Worm (Caenorhabditis elegans) whole organism, L3 larva: ENCODE measurements around the gene Y59H11AR.10.

Experiments
- R02D3.7 ChIP-seq: fragments of 150-350 bp; optimal IDR thresholded peaks from 2 replicates; lab custom pipeline; 2014; ENCODE audit warnings: missing biosample characterization, missing genetic modification characterization
- ama-1 ChIP-seq: fragments of 150-350 bp; optimal IDR thresholded peaks from 2 replicates; lab custom pipeline; 2018
- lin-15B ChIP-seq: fragments of 150-350 bp; optimal IDR thresholded peaks from 2 replicates; lab custom pipeline; 2014; ENCODE audit warnings: missing biosample characterization, missing genetic modification characterization
- lin-39 ChIP-seq: fragments of 150-350 bp; optimal IDR thresholded peaks from 2 replicates; lab custom pipeline; 2018; ENCODE audit warnings: missing biosample characterization, missing genetic modification reagents, missing genetic modification characterization
- lsy-12 ChIP-seq: sonication (generic microtip); optimal IDR thresholded peaks from 2 replicates; lab custom pipeline; 2016; ENCODE audit warnings: mild to moderate bottlenecking, missing genetic modification characterization, missing compliant biosample characterization
- mdl-1 ChIP-seq: fragments of 150-350 bp; optimal IDR thresholded peaks from 2 replicates; lab custom pipeline; 2014; ENCODE audit warnings: missing biosample characterization, missing genetic modification characterization
- unc-62 ChIP-seq: fragments of 150-350 bp; sonication (generic microtip); optimal IDR thresholded peaks from 4 replicates; lab custom pipeline; 2014; ENCODE audit warnings: missing biosample characterization, missing genetic modification reagents, missing genetic modification characterization

DNA sequence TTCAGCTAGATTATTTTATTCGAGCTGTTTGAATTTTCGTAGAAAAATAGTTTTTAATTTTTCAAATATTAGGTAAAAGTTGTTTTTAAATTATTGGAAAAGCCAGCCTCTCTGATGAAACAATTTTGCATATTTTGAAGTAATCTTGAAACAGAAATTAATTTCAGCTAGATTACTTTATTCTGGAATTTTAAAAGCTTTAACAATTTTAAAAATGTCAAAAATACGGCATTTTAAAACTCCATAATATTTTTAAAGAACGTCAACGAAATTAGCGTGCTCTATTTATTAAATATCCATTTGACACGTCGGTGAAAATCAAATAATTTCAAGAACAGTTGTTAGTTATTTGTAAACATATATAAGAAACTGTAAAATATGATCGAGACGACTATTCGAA lies at the start of gene Y59H11AR.10:
- TF ChIP-seq lsy-12 (tag; lab: Kevin White, UChicago) (no peak), unc-62 (GFP tag; lab: Kevin White, UChicago) (no peak), ama-1 (no peak), lin-39 (tag; lab: Kevin White, UChicago) (no peak), lin-15B (no peak), R02D3.7 (no peak), mdl-1 (tag; lab: Kevin White, UChicago) (no peak)
